Fruit fly (Drosophila melanogaster) whole organism, embryonic: ENCODE measurements around the gene CG13850.

ENCODE experiments used
- Awh ChIP-seq: fragments of 200-800 bp; sonication (Bioruptor generic); IDR thresholded peaks from 2 replicates; pipeline ENCODE4, ENCODE4 v1.3.6; 2022; ENCODE audit warnings: missing biosample characterization, missing genetic modification characterization
- Blimp-1 ChIP-seq: fragments of 200-800 bp; sonication (Bioruptor generic); optimal IDR thresholded peaks from 3 replicates; lab custom pipeline; 2018; ENCODE audit warnings: missing biosample characterization, missing genetic modification characterization, mild to moderate bottlenecking, moderate library complexity, missing genetic modification reagents
- CG10147 ChIP-seq: fragments of 200-800 bp; sonication (Bioruptor generic); optimal IDR thresholded peaks from 2 replicates; lab custom pipeline; 2019; ENCODE audit warnings: missing biosample characterization, mild to moderate bottlenecking, missing genetic modification characterization, moderate library complexity
- CG10267 ChIP-seq: fragments of 200-800 bp; sonication (Bioruptor generic); optimal IDR thresholded peaks from 2 replicates; lab custom pipeline; 2018; ENCODE audit warnings: missing biosample characterization, mild to moderate bottlenecking, missing genetic modification characterization, moderate library complexity
- CG11085 ChIP-seq: fragments of 200-800 bp; sonication (Bioruptor generic); IDR thresholded peaks from 2 replicates; pipeline ENCODE4 v1.3.6; 2022; ENCODE audit warnings: missing biosample characterization, missing genetic modification characterization
- CG12219 ChIP-seq: fragments of 200-800 bp; sonication (Bioruptor generic); optimal IDR thresholded peaks from 3 replicates; lab custom pipeline; 2018; ENCODE audit warnings: missing biosample characterization, mild to moderate bottlenecking, missing genetic modification characterization
- CG12659 ChIP-seq: fragments of 200-800 bp; sonication (Bioruptor generic); optimal IDR thresholded peaks from 3 replicates; lab custom pipeline; 2017; ENCODE audit warnings: mild to moderate bottlenecking, missing biosample characterization, missing genetic modification reagents, missing genetic modification characterization
- CG12769 ChIP-seq: fragments of 200-800 bp; sonication (Bioruptor generic); optimal IDR thresholded peaks from 2 replicates; lab custom pipeline; 2019; ENCODE audit warnings: missing biosample characterization, mild to moderate bottlenecking, missing genetic modification characterization, moderate library complexity
- CG14710 ChIP-seq: fragments of 200-800 bp; sonication (Bioruptor generic); optimal IDR thresholded peaks from 3 replicates; lab custom pipeline; 2019; ENCODE audit warnings: missing biosample characterization, mild to moderate bottlenecking, missing genetic modification characterization, moderate library complexity
- CG15073 ChIP-seq: fragments of 200-800 bp; sonication (Bioruptor generic); optimal IDR thresholded peaks from 2 replicates; lab custom pipeline; 2016; ENCODE audit warnings: missing biosample characterization, missing genetic modification characterization
- CG16813 ChIP-seq: fragments of 200-800 bp; sonication (Bioruptor generic); IDR thresholded peaks from 3 replicates; pipeline ENCODE4 v1.3.6; 2022; ENCODE audit warnings: missing biosample characterization, missing genetic modification characterization; ENCODE audit not compliant: partially characterized antibody
- CG17568 ChIP-seq: fragments of 200-800 bp; sonication (Bioruptor generic); optimal IDR thresholded peaks from 2 replicates; lab custom pipeline; 2018; ENCODE audit warnings: missing biosample characterization, mild to moderate bottlenecking, missing genetic modification characterization, moderate library complexity
- CG17802 ChIP-seq: fragments of 200-800 bp; sonication (Bioruptor generic); optimal IDR thresholded peaks from 2 replicates; lab custom pipeline; 2018; ENCODE audit warnings: missing biosample characterization, mild to moderate bottlenecking, missing genetic modification characterization, moderate library complexity
- CG2678 ChIP-seq: fragments of 200-800 bp; sonication (Bioruptor generic); optimal IDR thresholded peaks from 3 replicates; lab custom pipeline; 2019; ENCODE audit warnings: missing biosample characterization, mild to moderate bottlenecking, missing genetic modification characterization, moderate library complexity
- CG30431 ChIP-seq: fragments of 200-800 bp; sonication (Bioruptor generic); optimal IDR thresholded peaks from 2 replicates; lab custom pipeline; 2017; ENCODE audit warnings: missing biosample characterization, missing genetic modification characterization
- CG31388 ChIP-seq: fragments of 200-800 bp; sonication (Bioruptor generic); optimal IDR thresholded peaks from 2 replicates; lab custom pipeline; 2016; ENCODE audit warnings: missing biosample characterization, missing genetic modification characterization
- CG31441 ChIP-seq: fragments of 200-800 bp; sonication (Bioruptor generic); IDR thresholded peaks from 2 replicates; pipeline ENCODE4 v1.3.6; 2022; ENCODE audit warnings: missing biosample characterization, missing genetic modification characterization
- CG32532 ChIP-seq: fragments of 200-800 bp; sonication (Bioruptor generic); IDR thresholded peaks from 2 replicates; pipeline ENCODE4 v1.3.6; 2022; ENCODE audit warnings: missing biosample characterization, missing genetic modification characterization
- CG34224 ChIP-seq: fragments of 200-800 bp; sonication (Bioruptor generic); IDR thresholded peaks from 3 replicates; pipeline ENCODE4 v1.3.6; 2022; ENCODE audit warnings: missing biosample characterization, missing genetic modification characterization; ENCODE audit not compliant: partially characterized antibody
- CG3838 ChIP-seq: fragments of 200-800 bp; sonication (Bioruptor generic); optimal IDR thresholded peaks from 3 replicates; lab custom pipeline; 2016; ENCODE audit warnings: missing biosample characterization, missing genetic modification characterization
- CG8388 ChIP-seq: fragments of 200-800 bp; sonication (Bioruptor generic); optimal IDR thresholded peaks from 2 replicates; lab custom pipeline; 2019; ENCODE audit warnings: missing biosample characterization, mild to moderate bottlenecking, missing genetic modification characterization, moderate library complexity
- CTCF ChIP-seq: fragments of 200-800 bp; sonication (Bioruptor generic); optimal IDR thresholded peaks from 2 replicates; lab custom pipeline; 2017; ENCODE audit warnings: missing biosample characterization, mild to moderate bottlenecking, missing genetic modification characterization, moderate library complexity
- CrebB ChIP-seq: fragments of 200-800 bp; sonication (Bioruptor generic); optimal IDR thresholded peaks from 3 replicates; lab custom pipeline; 2018; ENCODE audit warnings: missing biosample characterization, mild to moderate bottlenecking, missing genetic modification characterization
- Dek ChIP-seq: fragments of 200-800 bp; sonication (Bioruptor generic); optimal IDR thresholded peaks from 3 replicates; lab custom pipeline; 2019; ENCODE audit warnings: missing biosample characterization, mild to moderate bottlenecking, missing genetic modification characterization, moderate library complexity
- HmgD ChIP-seq: fragments of 200-800 bp; sonication (Bioruptor generic); optimal IDR thresholded peaks from 3 replicates; lab custom pipeline; 2016; ENCODE audit warnings: missing biosample characterization, missing genetic modification characterization
- Kr ChIP-seq: fragments of 200-800 bp; sonication (Bioruptor generic); optimal IDR thresholded peaks from 2 replicates; lab custom pipeline; 2017; ENCODE audit warnings: missing biosample characterization, mild to moderate bottlenecking, missing genetic modification characterization
- NC2α ChIP-seq: fragments of 200-800 bp; sonication (Bioruptor generic); optimal IDR thresholded peaks from 2 replicates; lab custom pipeline; 2016; ENCODE audit warnings: missing biosample characterization, missing genetic modification characterization
- Scr ChIP-seq: fragments of 200-800 bp; sonication (Bioruptor generic); IDR thresholded peaks from 2 replicates; pipeline ENCODE4 v1.3.6; 2022; ENCODE audit warnings: missing biosample characterization, missing genetic modification characterization; ENCODE audit not compliant: partially characterized antibody
- Spps ChIP-seq: fragments of 200-800 bp; sonication (Bioruptor generic); optimal IDR thresholded peaks from 2 replicates; lab custom pipeline; 2018; ENCODE audit warnings: missing biosample characterization, mild to moderate bottlenecking, missing genetic modification characterization
- Trl ChIP-seq, 3 experiments: fragments of >200 bp in 2 of 3; fragments of 200-800 bp in 1 of 3; sonication (Bioruptor generic) in 1 of 3; optimal IDR thresholded peaks; 2 replicates in 1 of 3; 3 replicates in 2 of 3; lab custom pipeline; 2016 to 2017; ENCODE audit warnings: missing biosample characterization in 1 of 3, missing genetic modification characterization in 1 of 3
- da ChIP-seq: fragments of 200-800 bp; sonication (Bioruptor generic); optimal IDR thresholded peaks from 2 replicates; lab custom pipeline; 2016; ENCODE audit warnings: missing biosample characterization, missing genetic modification characterization
- dmrt11E ChIP-seq: fragments of 200-800 bp; sonication (Bioruptor generic); optimal IDR thresholded peaks from 3 replicates; lab custom pipeline; 2018; ENCODE audit warnings: missing biosample characterization, mild to moderate bottlenecking, missing genetic modification characterization, moderate library complexity
- en ChIP-seq: fragments of 200-800 bp; sonication (Bioruptor generic); optimal IDR thresholded peaks from 2 replicates; lab custom pipeline; 2016; ENCODE audit warnings: missing biosample characterization, missing genetic modification characterization
- ftz-f1 ChIP-seq: fragments of 200-800 bp; sonication (Bioruptor generic); optimal IDR thresholded peaks from 2 replicates; lab custom pipeline; 2016; ENCODE audit warnings: missing biosample characterization, missing genetic modification characterization
- grn ChIP-seq: fragments of 200-800 bp; sonication (Bioruptor generic); optimal IDR thresholded peaks from 3 replicates; lab custom pipeline; 2017; ENCODE audit warnings: missing biosample characterization, missing genetic modification characterization
- her ChIP-seq: fragments of 200-800 bp; sonication (Bioruptor generic); optimal IDR thresholded peaks from 2 replicates; lab custom pipeline; 2016; ENCODE audit warnings: missing biosample characterization, missing genetic modification characterization
- lab ChIP-seq: fragments of 200-800 bp; sonication (Bioruptor generic); optimal IDR thresholded peaks from 3 replicates; lab custom pipeline; 2017; ENCODE audit warnings: missing biosample characterization, missing genetic modification characterization, mild to moderate bottlenecking, moderate library complexity, missing genetic modification reagents
- nom ChIP-seq: fragments of 200-800 bp; sonication (Bioruptor generic); optimal IDR thresholded peaks from 2 replicates; lab custom pipeline; 2017; ENCODE audit warnings: missing biosample characterization, missing genetic modification characterization, mild to moderate bottlenecking, moderate library complexity, missing genetic modification reagents
- onecut ChIP-seq: fragments of 200-800 bp; sonication (Bioruptor generic); IDR thresholded peaks from 2 replicates; pipeline ENCODE4 v1.3.6; 2022; ENCODE audit warnings: missing biosample characterization, missing genetic modification characterization
- pan ChIP-seq, 4 experiments: fragments of >200 bp in 3 of 4; fragments of 200-800 bp in 1 of 4; sonication (Bioruptor generic) in 1 of 4; optimal IDR thresholded peaks in 3 of 4; IDR thresholded peaks in 1 of 4; 2 replicates each; pipeline versions ENCODE4 v1.3.6 to Lab custom; 2017 to 2022; ENCODE audit warnings: missing biosample characterization in 2 of 4, missing genetic modification characterization in 2 of 4, mixed read lengths in 1 of 4
- peb ChIP-seq: fragments of 200-800 bp; sonication (Bioruptor generic); IDR thresholded peaks from 2 replicates; pipeline ENCODE4 v1.3.6; 2022; ENCODE audit warnings: missing biosample characterization, missing genetic modification characterization
- pfk ChIP-seq: fragments of 200-800 bp; sonication (Bioruptor generic); optimal IDR thresholded peaks from 2 replicates; lab custom pipeline; 2018; ENCODE audit warnings: missing biosample characterization, mild to moderate bottlenecking, missing genetic modification characterization, moderate library complexity
- phol ChIP-seq: fragments of 200-800 bp; sonication (Bioruptor generic); optimal IDR thresholded peaks from 3 replicates; lab custom pipeline; 2018; ENCODE audit warnings: missing biosample characterization, mild to moderate bottlenecking, missing genetic modification characterization, moderate library complexity
- psq ChIP-seq: fragments of 200-800 bp; sonication (Bioruptor generic); optimal IDR thresholded peaks from 2 replicates; lab custom pipeline; 2017; ENCODE audit warnings: missing biosample characterization, missing genetic modification characterization
- shn ChIP-seq: fragments of 200-800 bp; sonication (Bioruptor generic); optimal IDR thresholded peaks from 3 replicates; lab custom pipeline; 2016; ENCODE audit warnings: missing biosample characterization, missing genetic modification characterization
- sob ChIP-seq: fragments of 200-800 bp; sonication (Bioruptor generic); IDR thresholded peaks from 2 replicates; pipeline ENCODE4 v1.3.6; 2022; ENCODE audit warnings: missing biosample characterization, missing genetic modification characterization
- sr ChIP-seq: fragments of 200-800 bp; sonication (Bioruptor generic); IDR thresholded peaks from 3 replicates; pipeline ENCODE4 v1.3.6; 2022; ENCODE audit warnings: missing biosample characterization, missing genetic modification characterization
- tx ChIP-seq: fragments of 200-800 bp; sonication (Bioruptor generic); optimal IDR thresholded peaks from 2 replicates; lab custom pipeline; 2016; ENCODE audit warnings: missing biosample characterization, missing genetic modification characterization
- zen2 ChIP-seq: fragments of 200-800 bp; sonication (Bioruptor generic); IDR thresholded peaks from 3 replicates; pipeline ENCODE4 v1.3.6; 2022; ENCODE audit warnings: missing biosample characterization, missing genetic modification characterization; ENCODE audit not compliant: partially characterized antibody

The CG13850 gene

DNA sequence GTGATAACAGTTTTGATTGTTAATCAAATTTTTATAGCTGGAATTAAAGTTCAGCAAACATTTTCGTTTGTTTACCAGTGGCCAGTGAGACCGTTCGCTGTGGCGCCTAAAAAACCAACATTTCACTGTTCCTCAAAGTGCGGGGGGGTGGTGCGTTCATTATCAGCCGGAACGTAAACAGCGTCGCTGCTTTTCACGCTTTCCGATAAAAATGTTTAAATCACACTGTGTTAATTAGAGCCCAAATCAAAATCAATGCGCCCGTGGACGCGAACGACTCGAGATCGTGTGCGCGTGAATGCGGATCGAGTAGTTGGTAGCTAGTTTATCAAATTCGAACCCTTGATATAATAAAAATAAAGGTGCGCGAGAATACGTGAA is 37.1 kb upstream of the CG13850 start, which contains the start of gene CG34376 (continued):
- TF ChIP-seq CG2678 (tag; lab: Kevin White, UChicago) (peak; percentile 38), CG10147 (GFP tag; lab: Kevin White, UChicago) (peak; percentile 0), sob (peak; percentile 31), CrebB (tag; lab: Kevin White, UChicago) (peak; percentile 40), CTCF (peak; percentile 29), NC2α (GFP tag; lab: Kevin White, UChicago) (no peak), psq (GFP tag; lab: Kevin White, UChicago) (peak; percentile 85), CG12769 (tag; lab: Kevin White, UChicago) (no peak), en (GFP tag; lab: Kevin White, UChicago) (no peak), Dek (peak; percentile 63), da (GFP tag; lab: Kevin White, UChicago) (no peak), grn (GFP tag; lab: Kevin White, UChicago) (peak; percentile 77), Awh (peak; percentile 25; the same call in 1 of the 2 replicates), CG34224 (GFP tag; lab: Robert Waterston, UW) (peak; percentile 29; the same call in 1 of the 3 replicates), CG12659 (GFP tag; lab: Kevin White, UChicago) (peak; percentile 64), CG11085 (peak; percentile 12; the same call in 1 of the 2 replicates), Blimp-1 (no peak), CG31441 (GFP tag; lab: Robert Waterston, UW) (peak; percentile 97), tx (GFP tag; lab: Kevin White, UChicago) (no peak), shn (GFP tag; lab: Kevin White, UChicago) (no peak), nom (GFP tag; lab: Kevin White, UChicago) (no peak), Spps (no peak), dmrt11E (tag; lab: Kevin White, UChicago) (no peak), Scr (no peak), HmgD (GFP tag; lab: Kevin White, UChicago) (no peak), pan (optimal IDR thresholded peaks at IDR 0.05; lab: Kevin White, UChicago) (no peak), pan (GFP tag; optimal IDR thresholded peaks at IDR 0.05 in 1 of 2, IDR thresholded peaks at IDR 0.05 in 1 of 2) (peak in 1 of 2 experiments; percentile 56), CG16813 (GFP tag; lab: Robert Waterston, UW) (0 out of 3 replicates have a peak, but pooled peaks have one; percentile 30), CG10267 (tag; lab: Kevin White, UChicago) (peak; percentile 66), CG8388 (GFP tag; lab: Kevin White, UChicago) (no peak), CG17802 (tag; lab: Kevin White, UChicago) (no peak), CG15073 (no peak), phol (tag; lab: Kevin White, UChicago) (peak; percentile 49), Trl (optimal IDR thresholded peaks at IDR 0.05; lab: Kevin White, UChicago) (no peak), Trl (GFP tag; optimal IDR thresholded peaks at IDR 0.05; lab: Kevin White, UChicago) (peak; percentile 13), CG31388 (no peak), Kr (no peak), zen2 (GFP tag; lab: Robert Waterston, UW) (no peak), pfk (GFP tag; lab: Kevin White, UChicago) (peak; percentile 25), ftz-f1 (GFP tag; lab: Kevin White, UChicago) (no peak), peb (no peak), sr (GFP tag; lab: Robert Waterston, UW) (0 out of 3 replicates have a peak, but pooled peaks have one; percentile 36), onecut (GFP tag; lab: Robert Waterston, UW) (peak; percentile 50), CG3838 (GFP tag; lab: Kevin White, UChicago) (peak; percentile 14), CG30431 (peak; percentile 8), CG17568 (GFP tag; lab: Kevin White, UChicago) (no peak), lab (GFP tag; lab: Kevin White, UChicago) (peak; percentile 49), CG12219 (GFP tag; lab: Kevin White, UChicago) (peak; percentile 9), CG14710 (peak; percentile 72), her (peak; percentile 21), CG32532 (GFP tag; lab: Robert Waterston, UW) (peak; percentile 48)
